Worm (Caenorhabditis elegans) whole organism, young adult: Measurements from ENCODE around the gene K02G10.5.

Source experiments
- B0019.2 ChIP-seq: fragments of 200-800 bp; sonication (Bioruptor generic); conservative IDR thresholded peaks from 2 replicates; pipeline ENCODE4 v1.3.6; 2022; ENCODE audit warnings: missing genetic modification reagents, missing genetic modification characterization, missing compliant biosample characterization
- B0261.1 ChIP-seq: sonication (generic microtip); optimal IDR thresholded peaks from 2 replicates; lab custom pipeline; 2016; ENCODE audit warnings: mild to moderate bottlenecking, missing genetic modification characterization, moderate library complexity, missing compliant biosample characterization
- F22D6.2 ChIP-seq: sonication (generic microtip); optimal IDR thresholded peaks from 2 replicates; lab custom pipeline; 2016; ENCODE audit warnings: mild to moderate bottlenecking, missing genetic modification characterization, missing compliant biosample characterization
- F23B12.7 ChIP-seq: sonication (generic microtip); optimal IDR thresholded peaks from 2 replicates; lab custom pipeline; 2017; ENCODE audit warnings: missing genetic modification characterization, mild to moderate bottlenecking, missing compliant biosample characterization, antibody characterized with exemption, moderate library complexity; ENCODE audit not compliant: insufficient read depth
- F55B11.4 ChIP-seq: sonication (generic microtip); optimal IDR thresholded peaks from 2 replicates; lab custom pipeline; 2016; ENCODE audit warnings: missing compliant biosample characterization, missing genetic modification characterization, borderline replicate concordance; ENCODE audit not compliant: insufficient read depth
- F57A8.1 ChIP-seq: fragments of 200-800 bp; sonication (Bioruptor generic); optimal IDR thresholded peaks from 2 replicates; lab custom pipeline; 2018; ENCODE audit warnings: mild to moderate bottlenecking, missing genetic modification characterization, moderate library complexity, missing compliant biosample characterization
- T26A5.8 ChIP-seq: sonication (generic microtip); optimal IDR thresholded peaks from 2 replicates; lab custom pipeline; 2016; ENCODE audit warnings: missing genetic modification characterization, missing compliant biosample characterization
- Y67H2A.10 ChIP-seq: fragments of 200-800 bp; sonication (Bioruptor generic); conservative IDR thresholded peaks from 2 replicates; pipeline ENCODE4 v1.3.6; 2022; ENCODE audit warnings: missing genetic modification reagents, missing genetic modification characterization, missing compliant biosample characterization
- bed-1 ChIP-seq: fragments of 200-800 bp; sonication (Bioruptor generic); IDR thresholded peaks from 2 replicates; pipeline ENCODE4 v1.3.6; 2022; ENCODE audit warnings: missing genetic modification reagents, missing genetic modification characterization, missing compliant biosample characterization
- cebp-1 ChIP-seq, 2 experiments: fragments of 200-800 bp in 1 of 2; sonication (Bioruptor generic) in 1 of 2; sonication (generic microtip) in 1 of 2; IDR thresholded peaks in 1 of 2; optimal IDR thresholded peaks in 1 of 2; 2 replicates each; pipeline versions ENCODE4 v1.3.6 to Lab custom; 2017 to 2022; ENCODE audit warnings: missing compliant biosample characterization in 2 of 2, missing genetic modification characterization in 2 of 2, mild to moderate bottlenecking in 1 of 2, missing genetic modification reagents in 1 of 2, moderate library complexity in 1 of 2
- ceh-27 ChIP-seq: fragments of 200-800 bp; sonication (Bioruptor generic); optimal IDR thresholded peaks from 2 replicates; lab custom pipeline; 2018; ENCODE audit warnings: mild to moderate bottlenecking, missing genetic modification characterization, moderate library complexity, missing compliant biosample characterization
- dox-1 ChIP-seq: fragments of 200-800 bp; sonication (Bioruptor generic); IDR thresholded peaks from 2 replicates; pipeline ENCODE4 v1.3.6; 2022; ENCODE audit warnings: missing genetic modification reagents, missing genetic modification characterization, missing compliant biosample characterization
- egl-18 ChIP-seq: fragments of 200-800 bp; sonication (Bioruptor generic); IDR thresholded peaks from 2 replicates; pipeline ENCODE4 v1.3.6; 2022; ENCODE audit warnings: missing genetic modification reagents, missing genetic modification characterization, missing compliant biosample characterization
- egrh-3 ChIP-seq: fragments of 200-800 bp; sonication (Bioruptor generic); IDR thresholded peaks from 2 replicates; pipeline ENCODE4 v1.3.6; 2022; ENCODE audit warnings: missing genetic modification reagents, missing genetic modification characterization, missing compliant biosample characterization
- hlh-12 ChIP-seq: sonication (generic microtip); optimal IDR thresholded peaks from 2 replicates; lab custom pipeline; 2016; ENCODE audit warnings: missing genetic modification characterization, missing compliant biosample characterization
- hmg-1.2 ChIP-seq: fragments of 200-800 bp; sonication (Bioruptor generic); IDR thresholded peaks from 2 replicates; pipeline ENCODE4 v1.3.6; 2022; ENCODE audit warnings: missing genetic modification reagents, missing genetic modification characterization, missing compliant biosample characterization
- lag-1 ChIP-seq: fragments of 200-800 bp; sonication (Bioruptor generic); IDR thresholded peaks from 2 replicates; pipeline ENCODE4 v1.3.6; 2022; ENCODE audit warnings: missing genetic modification reagents, missing genetic modification characterization, missing compliant biosample characterization
- lir-1 ChIP-seq: fragments of 200-800 bp; sonication (Bioruptor generic); conservative IDR thresholded peaks from 2 replicates; pipeline ENCODE4 v1.3.6; 2022; ENCODE audit warnings: missing genetic modification reagents, missing genetic modification characterization, missing compliant biosample characterization
- lsl-1 ChIP-seq: fragments of 200-800 bp; sonication (Bioruptor generic); optimal IDR thresholded peaks from 2 replicates; lab custom pipeline; 2018; ENCODE audit warnings: mild to moderate bottlenecking, missing genetic modification characterization, moderate library complexity, missing compliant biosample characterization
- madf-10 ChIP-seq: sonication (generic microtip); optimal IDR thresholded peaks from 2 replicates; lab custom pipeline; 2016; ENCODE audit warnings: mild to moderate bottlenecking, missing genetic modification characterization, missing compliant biosample characterization
- madf-8 ChIP-seq: fragments of 200-800 bp; sonication (Bioruptor generic); conservative IDR thresholded peaks from 2 replicates; pipeline ENCODE4 v1.3.6; 2022; ENCODE audit warnings: missing genetic modification reagents, missing genetic modification characterization, missing compliant biosample characterization
- mcd-1 ChIP-seq: fragments of 200-800 bp; sonication (Bioruptor generic); IDR thresholded peaks from 2 replicates; pipeline ENCODE4 v1.3.6; 2022; ENCODE audit warnings: missing genetic modification reagents, missing genetic modification characterization, missing compliant biosample characterization
- nhr-179 ChIP-seq: sonication (generic microtip); optimal IDR thresholded peaks from 2 replicates; lab custom pipeline; 2016; ENCODE audit warnings: mild to moderate bottlenecking, missing genetic modification characterization, missing compliant biosample characterization
- nhr-27 ChIP-seq: fragments of 200-800 bp; sonication (Bioruptor generic); optimal IDR thresholded peaks from 2 replicates; lab custom pipeline; 2018; ENCODE audit warnings: mild to moderate bottlenecking, missing genetic modification characterization, moderate library complexity, missing compliant biosample characterization
- nhr-80 ChIP-seq: sonication (generic microtip); optimal IDR thresholded peaks from 2 replicates; lab custom pipeline; 2016; ENCODE audit warnings: missing genetic modification characterization, missing compliant biosample characterization
- nhr-90 ChIP-seq: sonication (generic microtip); optimal IDR thresholded peaks from 2 replicates; lab custom pipeline; 2016; ENCODE audit warnings: missing genotype, mild to moderate bottlenecking, missing genetic modification characterization, missing compliant biosample characterization
- pbrm-1 ChIP-seq: fragments of 200-800 bp; sonication (Bioruptor generic); IDR thresholded peaks from 2 replicates; pipeline ENCODE4 v1.3.6; 2022; ENCODE audit warnings: missing genetic modification reagents, missing genetic modification characterization, missing compliant biosample characterization
- pha-4 ChIP-seq: fragments of 150-350 bp; sonication (generic microtip); optimal IDR thresholded peaks from 2 replicates; lab custom pipeline; 2014; ENCODE audit warnings: missing biosample characterization, missing genetic modification reagents, missing genetic modification characterization
- sea-2 ChIP-seq: fragments of 200-800 bp; sonication (Bioruptor generic); IDR thresholded peaks from 2 replicates; pipeline ENCODE4 v1.3.6; 2022; ENCODE audit warnings: missing genetic modification characterization, missing compliant biosample characterization
- tbp1 ChIP-seq: fragments of 200-800 bp; sonication (Bioruptor generic); optimal IDR thresholded peaks from 2 replicates; lab custom pipeline; 2018; ENCODE audit warnings: mild to moderate bottlenecking, missing genetic modification characterization, missing compliant biosample characterization
- zfh-2 ChIP-seq: fragments of 200-800 bp; sonication (Bioruptor generic); conservative IDR thresholded peaks from 2 replicates; pipeline ENCODE4 v1.3.6; 2022; ENCODE audit warnings: missing genetic modification reagents, missing genetic modification characterization, missing compliant biosample characterization
- zim-3 ChIP-seq: sonication (generic microtip); optimal IDR thresholded peaks from 2 replicates; lab custom pipeline; 2017; ENCODE audit warnings: mild to moderate bottlenecking, missing genetic modification characterization, moderate library complexity, missing compliant biosample characterization
- ztf-3 ChIP-seq: fragments of 200-800 bp; sonication (Bioruptor generic); optimal IDR thresholded peaks from 2 replicates; lab custom pipeline; 2018; ENCODE audit warnings: mild to moderate bottlenecking, missing genetic modification characterization, missing compliant biosample characterization

Gene K02G10.5

ce11 chrX:4699411-4700050 lies 8.5 kb upstream of the K02G10.5 start, which contains the start of gene hyl-2:
hyl-2 (minus strand) TSS chrX:4699461.
- TF ChIP-seq hmg-1.2 (GFP tag; lab: Robert Waterston, UW), result peak; percentile 33; the same call in 1 of the 2 replicates
- peak; percentile 74 for TF ChIP-seq mcd-1
- TF ChIP-seq cebp-1 (GFP tag; IDR thresholded peaks at IDR 0.05; lab: Robert Waterston, UW), result no peak
- TF ChIP-seq cebp-1 (tag; optimal IDR thresholded peaks at IDR 0.05; lab: Kevin White, UChicago), result peak; percentile 26
- TF ChIP-seq T26A5.8, result no peak
- peak; percentile 40 for TF ChIP-seq egrh-3
- TF ChIP-seq dox-1 (GFP tag; lab: Robert Waterston, UW), result peak; percentile 37; the same call in 1 of the 2 replicates
- TF ChIP-seq F57A8.1 (GFP tag; lab: Kevin White, UChicago), result no peak
- peak; percentile 66 for TF ChIP-seq ceh-27 (GFP tag; lab: Kevin White, UChicago)
- peak; percentile 88 for TF ChIP-seq zfh-2 (GFP tag; lab: Robert Waterston, UW)
- TF ChIP-seq B0261.1 (tag; lab: Kevin White, UChicago), result no peak

DNA sequence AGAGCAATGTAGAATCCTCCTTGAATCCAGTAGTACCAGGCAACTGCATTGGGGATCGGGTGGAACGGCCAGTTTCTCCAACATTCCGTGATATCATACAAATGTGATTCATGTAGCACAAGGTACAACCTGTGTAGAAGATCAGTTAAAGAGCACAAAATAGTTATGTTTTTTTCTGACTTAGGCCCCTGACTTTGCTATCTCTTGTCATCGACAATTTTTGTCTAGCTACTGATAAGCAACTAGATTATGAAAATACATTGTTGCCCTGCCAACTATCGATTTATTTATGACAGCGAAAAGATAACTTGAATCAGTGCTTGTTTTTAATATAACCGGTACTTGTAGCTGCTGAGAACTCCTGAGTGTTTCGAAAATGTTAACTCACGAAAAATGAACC lies 7.3 kb upstream of the K02G10.5 start:
- no peak for TF ChIP-seq madf-8
- no peak for TF ChIP-seq sea-2
- TF ChIP-seq dox-1 (GFP tag; lab: Robert Waterston, UW), result 0 out of 2 replicates have a peak, but pooled peaks have one; percentile 7
- TF ChIP-seq nhr-80 (tag; lab: Kevin White, UChicago), result peak; percentile 72
- TF ChIP-seq zim-3 (tag; lab: Kevin White, UChicago), result no peak

DNA sequence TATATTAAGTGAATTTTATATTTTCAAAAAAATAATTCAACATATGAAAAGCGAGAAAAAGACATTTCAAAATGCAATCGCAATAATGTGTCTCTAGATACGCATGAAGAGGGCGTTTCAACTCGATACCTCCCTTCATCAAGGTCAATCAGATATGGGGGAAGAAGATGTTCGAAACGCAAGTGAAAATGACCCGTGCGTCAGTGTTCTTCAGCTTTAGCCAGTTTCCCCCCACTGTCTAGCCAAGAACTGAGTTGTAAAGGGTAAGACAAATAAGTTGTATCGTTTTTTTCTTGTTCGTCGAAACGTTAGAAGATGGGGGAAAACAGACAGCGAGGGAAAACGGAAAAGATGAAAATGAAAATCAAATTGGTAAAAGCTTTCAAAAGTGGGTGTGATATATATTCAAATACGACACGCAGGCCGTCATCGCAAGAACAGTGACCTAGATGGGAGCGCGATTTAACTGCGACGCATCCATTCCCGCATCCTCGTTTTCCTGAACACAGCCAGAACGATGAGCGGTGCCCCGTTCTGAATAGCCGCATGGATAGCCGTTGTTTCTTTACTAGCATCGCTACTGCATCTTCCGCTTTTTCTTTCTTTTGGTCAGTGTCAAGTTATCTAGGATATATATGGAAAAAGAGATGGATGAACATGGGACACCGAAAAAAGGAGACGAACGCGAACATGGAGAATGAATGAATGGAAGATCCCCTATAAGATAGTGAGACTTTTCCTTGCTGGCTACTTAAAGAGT lies 3.8 kb upstream of the K02G10.5 start:
- no peak for TF ChIP-seq ztf-3
- no peak for TF ChIP-seq bed-1 (GFP tag; lab: Robert Waterston, UW)
- no peak for TF ChIP-seq nhr-27 (tag; lab: Kevin White, UChicago)
- TF ChIP-seq F23B12.7, result no peak
- no peak for TF ChIP-seq tbp1
- TF ChIP-seq madf-10 (tag; lab: Kevin White, UChicago), result no peak
- no peak for TF ChIP-seq nhr-90
- no peak for TF ChIP-seq egl-18 (GFP tag; lab: Robert Waterston, UW)
- no peak for TF ChIP-seq Y67H2A.10 (GFP tag; lab: Robert Waterston, UW)
- no peak for TF ChIP-seq lsl-1 (GFP tag; lab: Kevin White, UChicago)

ce11 chrX:4685579-4685978 lies 5.4 kb downstream of the K02G10.5 start:
- TF ChIP-seq F22D6.2 (tag; lab: Kevin White, UChicago), result no peak
- TF ChIP-seq B0019.2 (GFP tag; lab: Robert Waterston, UW), result no peak
- no peak for TF ChIP-seq F55B11.4 (tag; lab: Kevin White, UChicago)
- TF ChIP-seq hlh-12 (tag; lab: Kevin White, UChicago), result no peak

DNA sequence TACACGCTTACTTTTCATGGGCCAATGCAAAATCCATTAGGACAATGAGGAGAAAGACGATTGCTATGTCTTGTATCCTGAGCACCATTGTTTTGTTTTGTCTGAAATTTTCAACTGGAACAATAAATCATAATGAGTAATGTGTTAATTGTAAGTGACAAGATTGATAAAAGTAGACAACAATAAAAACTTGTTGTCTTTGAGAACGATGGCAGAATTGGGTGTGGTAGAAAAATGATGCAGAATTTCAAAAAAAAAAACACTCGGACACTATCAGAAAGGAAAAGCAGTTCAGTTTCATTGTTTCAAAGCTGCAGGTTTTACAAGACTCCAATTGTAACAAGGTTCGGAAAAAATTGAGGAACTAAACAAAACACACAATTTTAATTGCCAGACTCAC lies 8.4 kb downstream of the K02G10.5 start, which contains the start of gene K02G10.15:
Gene K02G10.15, minus strand, starts transcription at position 101 of the 400 bp plus-strand sequence.
- TF ChIP-seq nhr-179 (tag; lab: Kevin White, UChicago), result no peak
- TF ChIP-seq lir-1 (GFP tag; lab: Robert Waterston, UW), result no peak
- no peak for TF ChIP-seq pha-4 (tag; lab: Kevin White, UChicago)
- no peak for TF ChIP-seq pbrm-1 (GFP tag; lab: Robert Waterston, UW)
- no peak for TF ChIP-seq F22D6.2 (tag; lab: Kevin White, UChicago)
- no peak for TF ChIP-seq lag-1 (GFP tag; lab: Robert Waterston, UW)
- no peak for TF ChIP-seq Y67H2A.10 (GFP tag; lab: Robert Waterston, UW)
- TF ChIP-seq, all 124 proteins: peak for 0
